Worm (Caenorhabditis elegans): ENCODE measurements around the gene unc-46.

Gene unc-46

ce11 chrV:5064761-5065421, 33.9 kb downstream of the unc-46 start, which contains the start of gene mlk-1 (continued):
- TF ChIP-seq nfyb-1 (GFP tag; IDR thresholded peaks at IDR 0.05): no peak
- peak; percentile 33 for TF ChIP-seq ztf-26 (tag; optimal IDR thresholded peaks at IDR 0.05)
- TF ChIP-seq ceh-58 (GFP tag; IDR thresholded peaks at IDR 0.05): no peak
- TF ChIP-seq F37B4.10 (GFP tag; IDR thresholded peaks at IDR 0.05): no peak
- TF ChIP-seq ztf-25 (GFP tag; IDR thresholded peaks at IDR 0.05): no peak
- TF ChIP-seq B0336.3 (GFP tag; IDR thresholded peaks at IDR 0.05): peak; percentile 73; the same call in 1 of the 2 replicates
- TF ChIP-seq lin-40 (tag; optimal IDR thresholded peaks at IDR 0.05): peak; percentile 71
- TF ChIP-seq D2030.7 (GFP tag; IDR thresholded peaks at IDR 0.05): no peak
- no peak for TF ChIP-seq B0035.1 (tag; optimal IDR thresholded peaks at IDR 0.05)
- TF ChIP-seq nhr-179 (tag; optimal IDR thresholded peaks at IDR 0.05): no peak
- no peak for TF ChIP-seq aptf-3 (GFP tag; IDR thresholded peaks at IDR 0.05)
- no peak for TF ChIP-seq gei-17 (GFP tag; optimal IDR thresholded peaks at IDR 0.05)
- no peak for TF ChIP-seq T26A5.8 (tag; optimal IDR thresholded peaks at IDR 0.05)
- no peak for TF ChIP-seq atf-7 (tag; optimal IDR thresholded peaks at IDR 0.05)
- no peak for TF ChIP-seq nfya-1 (tag; optimal IDR thresholded peaks at IDR 0.05; ENCODE audit: borderline replicate concordance, insufficient read depth)
- TF ChIP-seq K12H6.12 (tag; optimal IDR thresholded peaks at IDR 0.05): peak; percentile 65
- no peak for TF ChIP-seq ztf-22 (GFP tag; optimal IDR thresholded peaks at IDR 0.05)
- no peak for TF ChIP-seq tlf-1 (GFP tag; optimal IDR thresholded peaks at IDR 0.05)
- no peak for TF ChIP-seq F57C9.4 (tag; optimal IDR thresholded peaks at IDR 0.05)
- TF ChIP-seq snpc-4 (GFP tag; optimal IDR thresholded peaks at IDR 0.05): no peak
- peak in 3 of 4 experiments; percentile 7 to 35 (median 9) for TF ChIP-seq snpc-4 (tag; optimal IDR thresholded peaks at IDR 0.05)
- TF ChIP-seq madf-8 (GFP tag; conservative IDR thresholded peaks at IDR 0.05): no peak
- peak; percentile 59; the same call in 1 of the 2 replicates for TF ChIP-seq hmg-1.2 (GFP tag; IDR thresholded peaks at IDR 0.05)
- no peak for TF ChIP-seq Y79H2A.3 (GFP tag; conservative IDR thresholded peaks at IDR 0.05)
- no peak for TF ChIP-seq hmg-20 (GFP tag; IDR thresholded peaks at IDR 0.05)
- TF ChIP-seq hsf-1 (GFP tag; IDR thresholded peaks at IDR 0.05): peak; percentile 46; the same call in 1 of the 2 replicates
- TF ChIP-seq lin-35 (GFP tag; optimal IDR thresholded peaks at IDR 0.05): peak in 1 of 3 experiments; percentile 24

- no peak for TF ChIP-seq mel-28 (tag; optimal IDR thresholded peaks at IDR 0.05; ENCODE audit: borderline replicate concordance)
- TF ChIP-seq fkh-3 (tag; optimal IDR thresholded peaks at IDR 0.05): no peak
- TF ChIP-seq rec-8 (tag; optimal IDR thresholded peaks at IDR 0.05): no peak
- TF ChIP-seq hmg-20 (GFP tag; IDR thresholded peaks at IDR 0.05): no peak
- no peak for TF ChIP-seq ztf-25 (GFP tag; IDR thresholded peaks at IDR 0.05)
- no peak for TF ChIP-seq nfya-1 (tag; optimal IDR thresholded peaks at IDR 0.05; ENCODE audit: borderline replicate concordance, insufficient read depth)
- no peak for TF ChIP-seq attf-3 (GFP tag; conservative IDR thresholded peaks at IDR 0.05)
- TF ChIP-seq lsl-1 (GFP tag; optimal IDR thresholded peaks at IDR 0.05): no peak
- TF ChIP-seq lin-40 (tag; optimal IDR thresholded peaks at IDR 0.05): no peak
- no peak for TF ChIP-seq aptf-3 (GFP tag; IDR thresholded peaks at IDR 0.05)
- no peak for TF ChIP-seq F33H1.4 (GFP tag; IDR thresholded peaks at IDR 0.05)
- TF ChIP-seq pbrm-1 (GFP tag; IDR thresholded peaks at IDR 0.05): no peak
- TF ChIP-seq cebp-1 (GFP tag; IDR thresholded peaks at IDR 0.05): no peak
- no peak for TF ChIP-seq cebp-1 (tag; optimal IDR thresholded peaks at IDR 0.05)
- TF ChIP-seq F52B5.7 (tag; optimal IDR thresholded peaks at IDR 0.05): no peak
- TF ChIP-seq Y95B8A.8 (GFP tag; IDR thresholded peaks at IDR 0.05): no peak
These were observed 45.5 kb downstream of the unc-46 start, which contains the start of gene cwp-4 for ce11 chrV:5053335-5053734. cwp-4 (plus strand) TSS chrV:5053635.

All from whole organism, young adult.